Fruit fly (Drosophila melanogaster) whole organism, embryonic: ENCODE results near the gene Cyp313a5.

Source experiments
- Atf3 ChIP-seq: fragments of 200-800 bp; sonication (Bioruptor generic); optimal IDR thresholded peaks from 3 replicates; lab custom pipeline; 2016; ENCODE audit warnings: missing biosample characterization, missing genetic modification characterization
- Bdp1 ChIP-seq: fragments of 200-800 bp; sonication (Bioruptor generic); optimal IDR thresholded peaks from 3 replicates; lab custom pipeline; 2016; ENCODE audit warnings: missing biosample characterization, missing genetic modification characterization
- CG10366 ChIP-seq: fragments of 200-800 bp; sonication (Bioruptor generic); IDR thresholded peaks from 2 replicates; pipeline ENCODE4 v1.3.6; 2022; ENCODE audit warnings: missing biosample characterization, missing genetic modification characterization
- CG11398 ChIP-seq: fragments of 200-800 bp; sonication (Bioruptor generic); optimal IDR thresholded peaks from 2 replicates; lab custom pipeline; 2016; ENCODE audit warnings: missing biosample characterization, missing genetic modification characterization
- CG11504 ChIP-seq: fragments of 200-800 bp; sonication (Bioruptor generic); optimal IDR thresholded peaks from 3 replicates; lab custom pipeline; 2019; ENCODE audit warnings: missing biosample characterization, mild to moderate bottlenecking, missing genetic modification characterization, moderate library complexity
- CG12299 ChIP-seq: fragments of 200-800 bp; sonication (Bioruptor generic); optimal IDR thresholded peaks from 2 replicates; lab custom pipeline; 2018; ENCODE audit warnings: missing biosample characterization, mild to moderate bottlenecking, missing genetic modification characterization
- CG1233 ChIP-seq: fragments of 200-800 bp; sonication (Bioruptor generic); optimal IDR thresholded peaks from 4 replicates; lab custom pipeline; 2018; ENCODE audit warnings: missing biosample characterization, mild to moderate bottlenecking, missing genetic modification characterization
- CG13624 ChIP-seq: fragments of 200-800 bp; sonication (Bioruptor generic); optimal IDR thresholded peaks from 2 replicates; lab custom pipeline; 2016; ENCODE audit warnings: missing biosample characterization, missing genetic modification characterization
- CG14667 ChIP-seq: fragments of 200-800 bp; sonication (Bioruptor generic); IDR thresholded peaks from 2 replicates; pipeline ENCODE4 v1.3.6; 2022; ENCODE audit warnings: missing biosample characterization, missing genetic modification characterization
- CG15696 ChIP-seq: fragments of 200-800 bp; sonication (Bioruptor generic); optimal IDR thresholded peaks from 2 replicates; lab custom pipeline; 2019; ENCODE audit warnings: missing biosample characterization, mild to moderate bottlenecking, missing genetic modification characterization, moderate library complexity
- CG1647 ChIP-seq: fragments of 200-800 bp; sonication (Bioruptor generic); optimal IDR thresholded peaks from 3 replicates; lab custom pipeline; 2016; ENCODE audit warnings: missing biosample characterization, missing genetic modification characterization
- CG2199 ChIP-seq: fragments of 200-800 bp; sonication (Bioruptor generic); IDR thresholded peaks from 3 replicates; pipeline ENCODE4 v1.3.6; 2022; ENCODE audit warnings: missing biosample characterization, missing genetic modification characterization
- CG31365 ChIP-seq: fragments of 200-800 bp; sonication (Bioruptor generic); optimal IDR thresholded peaks from 2 replicates; lab custom pipeline; 2018; ENCODE audit warnings: missing biosample characterization, mild to moderate bottlenecking, missing genetic modification characterization
- CG31388 ChIP-seq: fragments of 200-800 bp; sonication (Bioruptor generic); optimal IDR thresholded peaks from 2 replicates; lab custom pipeline; 2016; ENCODE audit warnings: missing biosample characterization, missing genetic modification characterization
- CG3163 ChIP-seq: fragments of 200-800 bp; sonication (Bioruptor generic); optimal IDR thresholded peaks from 3 replicates; lab custom pipeline; 2016; ENCODE audit warnings: missing biosample characterization, missing genetic modification characterization
- CG32532 ChIP-seq: fragments of 200-800 bp; sonication (Bioruptor generic); IDR thresholded peaks from 2 replicates; pipeline ENCODE4 v1.3.6; 2022; ENCODE audit warnings: missing biosample characterization, missing genetic modification characterization
- CG33557 ChIP-seq: fragments of 200-800 bp; sonication (Bioruptor generic); optimal IDR thresholded peaks from 2 replicates; lab custom pipeline; 2019; ENCODE audit warnings: missing biosample characterization, mild to moderate bottlenecking, missing genetic modification characterization, moderate library complexity
- CG42726 ChIP-seq: fragments of 200-800 bp; sonication (Bioruptor generic); IDR thresholded peaks from 2 replicates; pipeline ENCODE4 v1.3.6; 2022; ENCODE audit warnings: missing biosample characterization, missing genetic modification characterization; ENCODE audit not compliant: partially characterized antibody
- CG4424 ChIP-seq: fragments of 200-800 bp; sonication (Bioruptor generic); optimal IDR thresholded peaks from 3 replicates; lab custom pipeline; 2016; ENCODE audit warnings: missing biosample characterization, missing genetic modification characterization
- CG5953 ChIP-seq: fragments of 200-800 bp; sonication (Bioruptor generic); IDR thresholded peaks from 2 replicates; pipeline ENCODE4 v1.3.6; 2022; ENCODE audit warnings: missing biosample characterization, missing genetic modification characterization
- CG6683 ChIP-seq: fragments of 200-800 bp; sonication (Bioruptor generic); optimal IDR thresholded peaks from 2 replicates; lab custom pipeline; 2017; ENCODE audit warnings: missing biosample characterization, mild to moderate bottlenecking, missing genetic modification characterization, missing genetic modification reagents
- CG7357 ChIP-seq: fragments of 200-800 bp; sonication (Bioruptor generic); IDR thresholded peaks from 3 replicates; pipeline ENCODE4 v1.3.6; 2022; ENCODE audit warnings: missing biosample characterization, missing genetic modification characterization
- CG7745 ChIP-seq: fragments of 200-800 bp; sonication (Bioruptor generic); optimal IDR thresholded peaks from 2 replicates; lab custom pipeline; 2018; ENCODE audit warnings: missing biosample characterization, mild to moderate bottlenecking, missing genetic modification characterization, moderate library complexity
- CG8388 ChIP-seq: fragments of 200-800 bp; sonication (Bioruptor generic); optimal IDR thresholded peaks from 2 replicates; lab custom pipeline; 2019; ENCODE audit warnings: missing biosample characterization, mild to moderate bottlenecking, missing genetic modification characterization, moderate library complexity
- CG8944 ChIP-seq: fragments of 200-800 bp; sonication (Bioruptor generic); optimal IDR thresholded peaks from 3 replicates; lab custom pipeline; 2016; ENCODE audit warnings: missing biosample characterization, missing genetic modification characterization
- Dad ChIP-seq: fragments of 200-800 bp; sonication (Bioruptor generic); optimal IDR thresholded peaks from 3 replicates; lab custom pipeline; 2016; ENCODE audit warnings: missing biosample characterization, missing genetic modification characterization
- Doc3 ChIP-seq: fragments of 200-800 bp; sonication (Bioruptor generic); IDR thresholded peaks from 3 replicates; pipeline ENCODE4 v1.3.6; 2022; ENCODE audit warnings: missing biosample characterization, missing genetic modification characterization; ENCODE audit not compliant: partially characterized antibody
- Hr78 ChIP-seq, 2 experiments: fragments of 200-800 bp in 1 of 2; fragments of >200 bp in 1 of 2; sonication (Bioruptor generic) in 1 of 2; optimal IDR thresholded peaks; 2 replicates each; lab custom pipeline; 2017 to 2019; ENCODE audit warnings: missing biosample characterization in 2 of 2, missing genetic modification characterization in 2 of 2, mild to moderate bottlenecking in 1 of 2, moderate library complexity in 1 of 2
- Med ChIP-seq: fragments of 200-800 bp; sonication (Bioruptor generic); peaks from one replicate; lab custom pipeline; 2016; ENCODE audit warnings: missing biosample characterization, missing genetic modification characterization, mild to moderate bottlenecking, inconsistent platforms, moderate library complexity
- Mes4 ChIP-seq: fragments of 200-800 bp; sonication (Bioruptor generic); optimal IDR thresholded peaks from 2 replicates; lab custom pipeline; 2016; ENCODE audit warnings: missing biosample characterization, missing genetic modification characterization
- NK7.1 ChIP-seq: fragments of 200-800 bp; sonication (Bioruptor generic); optimal IDR thresholded peaks from 3 replicates; lab custom pipeline; 2016; ENCODE audit warnings: missing biosample characterization, missing genetic modification characterization
- Optix ChIP-seq: fragments of 200-800 bp; sonication (Bioruptor generic); IDR thresholded peaks from 3 replicates; pipeline ENCODE4 v1.3.6; 2022; ENCODE audit warnings: missing biosample characterization, missing genetic modification characterization
- Tbp ChIP-seq: fragments of >200 bp; optimal IDR thresholded peaks from 2 replicates; lab custom pipeline; 2018; ENCODE audit warnings: missing biosample characterization, missing genetic modification characterization
- cato ChIP-seq: fragments of 200-800 bp; sonication (Bioruptor generic); optimal IDR thresholded peaks from 2 replicates; lab custom pipeline; 2016; ENCODE audit warnings: missing biosample characterization, missing genetic modification characterization, borderline replicate concordance
- chm ChIP-seq: fragments of 200-800 bp; sonication (Bioruptor generic); IDR thresholded peaks from 2 replicates; pipeline ENCODE4 v1.3.6; 2022; ENCODE audit warnings: missing biosample characterization, missing genetic modification characterization
- en ChIP-seq: fragments of 200-800 bp; sonication (Bioruptor generic); optimal IDR thresholded peaks from 2 replicates; lab custom pipeline; 2016; ENCODE audit warnings: missing biosample characterization, missing genetic modification characterization
- exex ChIP-seq: fragments of 200-800 bp; sonication (Bioruptor generic); optimal IDR thresholded peaks from 4 replicates; lab custom pipeline; 2018; ENCODE audit warnings: missing biosample characterization, mild to moderate bottlenecking, missing genetic modification characterization, moderate library complexity
- gcm2 ChIP-seq: fragments of 200-800 bp; sonication (Bioruptor generic); optimal IDR thresholded peaks from 2 replicates; lab custom pipeline; 2016; ENCODE audit warnings: missing biosample characterization, missing genetic modification characterization
- gfzf ChIP-seq: fragments of 200-800 bp; sonication (Bioruptor generic); optimal IDR thresholded peaks from 2 replicates; lab custom pipeline; 2016; ENCODE audit warnings: missing biosample characterization, mild to moderate bottlenecking, missing genetic modification characterization, moderate library complexity
- hb ChIP-seq: fragments of 200-800 bp; sonication (Bioruptor generic); IDR thresholded peaks from 3 replicates; pipeline ENCODE4 v1.3.6; 2022; ENCODE audit warnings: missing biosample characterization, missing genetic modification characterization; ENCODE audit not compliant: partially characterized antibody
- kay ChIP-seq: fragments of 200-800 bp; sonication (Bioruptor generic); optimal IDR thresholded peaks from 2 replicates; lab custom pipeline; 2016; ENCODE audit warnings: missing biosample characterization, missing genetic modification characterization
- mld ChIP-seq: fragments of 200-800 bp; sonication (Bioruptor generic); IDR thresholded peaks from 3 replicates; pipeline ENCODE4 v1.3.6; 2022; ENCODE audit warnings: missing biosample characterization, missing genetic modification characterization; ENCODE audit not compliant: partially characterized antibody
- odd ChIP-seq: fragments of 200-800 bp; sonication (Bioruptor generic); optimal IDR thresholded peaks from 2 replicates; lab custom pipeline; 2017; ENCODE audit warnings: missing biosample characterization, mild to moderate bottlenecking, missing genetic modification characterization
- psq ChIP-seq: fragments of 200-800 bp; sonication (Bioruptor generic); optimal IDR thresholded peaks from 2 replicates; lab custom pipeline; 2017; ENCODE audit warnings: missing biosample characterization, missing genetic modification characterization
- sens ChIP-seq: fragments of 200-800 bp; sonication (Bioruptor generic); peaks from one replicate; lab custom pipeline; 2016; ENCODE audit warnings: missing biosample characterization, missing genetic modification characterization
- sqz ChIP-seq: fragments of 200-800 bp; sonication (Bioruptor generic); optimal IDR thresholded peaks from 3 replicates; lab custom pipeline; 2018; ENCODE audit warnings: missing biosample characterization, mild to moderate bottlenecking, missing genetic modification characterization
- stwl ChIP-seq: fragments of 200-800 bp; sonication (Bioruptor generic); optimal IDR thresholded peaks from 3 replicates; lab custom pipeline; 2018; ENCODE audit warnings: missing biosample characterization, mild to moderate bottlenecking, missing genetic modification characterization, moderate library complexity
- vvl ChIP-seq: fragments of 200-800 bp; sonication (Bioruptor generic); IDR thresholded peaks from 2 replicates; pipeline ENCODE4 v1.3.6; 2022; ENCODE audit warnings: missing biosample characterization, missing genetic modification characterization
- wdn ChIP-seq: fragments of 200-800 bp; sonication (Bioruptor generic); IDR thresholded peaks from 2 replicates; pipeline ENCODE4 v1.3.6; 2022; ENCODE audit warnings: missing biosample characterization, missing genetic modification characterization

Cyp313a5 gene

DNA sequence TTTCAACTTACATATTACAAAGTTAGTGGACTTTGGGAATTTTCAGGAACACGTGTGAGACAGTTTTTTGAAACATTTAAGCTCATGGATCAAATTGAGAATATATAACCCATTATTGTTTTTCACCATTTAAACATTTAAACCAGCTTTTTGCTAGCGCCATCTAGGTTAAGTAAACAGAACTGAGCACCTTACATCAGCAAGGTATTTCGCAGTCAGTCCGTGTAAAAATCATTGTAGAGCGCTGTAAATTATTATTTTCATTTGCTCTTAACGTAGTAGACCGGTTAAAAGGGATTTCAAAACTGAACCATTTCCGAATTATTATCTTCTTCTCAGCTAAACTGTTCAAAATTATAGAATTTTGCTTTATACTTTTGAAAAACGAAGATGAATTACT is 12.4 kb downstream of the Cyp313a5 start, which contains the start of gene Rsbp15 (continued):
- no peak for TF ChIP-seq CG7745 (tag; lab: Kevin White, UChicago)
- no peak for TF ChIP-seq en
- peak; percentile 38 for TF ChIP-seq stwl (tag; lab: Kevin White, UChicago)
- TF ChIP-seq CG14667 (GFP tag; lab: Robert Waterston, UW) = no peak
- TF ChIP-seq CG32532 (GFP tag; lab: Robert Waterston, UW) = peak; percentile 6; the same call in 1 of the 2 replicates
- TF ChIP-seq CG42726 (GFP tag; lab: Robert Waterston, UW) = 0 out of 2 replicates have a peak, but pooled peaks have one; percentile 48
- TF ChIP-seq psq (GFP tag; lab: Kevin White, UChicago) = no peak
- TF ChIP-seq CG13624 (GFP tag; lab: Kevin White, UChicago) = no peak

DNA sequence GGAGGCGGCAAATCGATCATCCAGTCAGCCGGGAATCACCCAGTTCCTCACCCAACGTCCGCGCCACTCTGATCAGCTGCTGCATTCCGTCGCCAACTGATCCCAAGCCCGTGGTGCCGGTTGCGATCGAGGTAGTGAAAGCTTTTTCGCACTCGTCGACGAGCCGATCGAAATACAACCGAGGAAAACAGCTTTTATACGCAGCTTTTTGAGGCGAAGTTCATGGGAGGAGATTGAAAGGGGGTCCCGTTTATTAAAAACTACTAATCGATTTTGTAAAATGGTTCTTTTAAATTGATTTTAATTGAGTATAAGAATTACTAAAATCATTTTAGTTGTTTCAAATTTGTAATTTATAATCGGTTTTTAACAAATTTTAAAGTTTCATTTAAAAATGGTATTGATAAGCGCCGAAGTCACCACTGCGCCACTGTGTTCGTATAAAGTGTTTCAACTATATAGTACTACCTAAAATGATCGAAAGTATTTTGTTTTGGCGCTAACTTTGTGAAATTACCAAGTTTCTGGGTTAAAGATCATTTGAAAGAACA is 13.0 kb downstream of the Cyp313a5 start, which contains the start of gene CG4860:
CG4860 (minus strand) TSS at position 99 of the 551 bp plus-strand sequence.
- TF ChIP-seq sqz (GFP tag; lab: Kevin White, UChicago) = no peak
- TF ChIP-seq CG6683 (GFP tag; lab: Kevin White, UChicago) = no peak
- TF ChIP-seq CG2199 (GFP tag; lab: Robert Waterston, UW) = 0 out of 3 replicates have a peak, but pooled peaks have one; percentile 53
- peak; percentile 96 for TF ChIP-seq sens
- TF ChIP-seq CG12299 = peak; percentile 84
- TF ChIP-seq Med (GFP tag; lab: Kevin White, UChicago) = peak; percentile 98
- no peak for TF ChIP-seq gfzf (GFP tag; lab: Kevin White, UChicago)
- TF ChIP-seq CG7357 (GFP tag; lab: Robert Waterston, UW) = peak; percentile 71
- TF ChIP-seq hb (GFP tag; lab: Robert Waterston, UW) = no peak
- peak; percentile 77 for TF ChIP-seq NK7.1 (GFP tag; lab: Kevin White, UChicago)
- peak; percentile 70 for TF ChIP-seq Mes4 (GFP tag; lab: Kevin White, UChicago)
- TF ChIP-seq mld = no peak
- TF ChIP-seq chm (GFP tag; lab: Robert Waterston, UW) = 0 out of 2 replicates have a peak, but pooled peaks have one; percentile 23
- TF ChIP-seq cato (GFP tag; lab: Kevin White, UChicago) = peak; percentile 58
- TF ChIP-seq Dad (GFP tag; lab: Kevin White, UChicago) = peak; percentile 87
- peak; percentile 84 for TF ChIP-seq CG8944
- no peak for TF ChIP-seq Hr78 (GFP tag; optimal IDR thresholded peaks at IDR 0.05; lab: Kevin White, UChicago)
- TF ChIP-seq CG3163 (GFP tag; lab: Kevin White, UChicago) = peak; percentile 45
- TF ChIP-seq exex = peak; percentile 56
- TF ChIP-seq CG10366 (GFP tag; lab: Robert Waterston, UW) = peak; percentile 89
- TF ChIP-seq vvl (GFP tag; lab: Robert Waterston, UW) = peak; percentile 91
- TF ChIP-seq kay (GFP tag; lab: Kevin White, UChicago) = peak; percentile 85
- peak; percentile 57 for TF ChIP-seq CG31388 (GFP tag; lab: Kevin White, UChicago)
- peak; percentile 68 for TF ChIP-seq gcm2 (GFP tag; lab: Kevin White, UChicago)
- peak; percentile 75 for TF ChIP-seq Atf3 (GFP tag; lab: Kevin White, UChicago)
- no peak for TF ChIP-seq Doc3 (GFP tag; lab: Robert Waterston, UW)
- TF ChIP-seq CG5953 (GFP tag; lab: Robert Waterston, UW) = peak; percentile 80
- no peak for TF ChIP-seq Tbp (GFP tag; lab: Kevin White, UChicago)
- peak; percentile 65 for TF ChIP-seq Bdp1
- TF ChIP-seq CG1647 = peak; percentile 78
- TF ChIP-seq CG33557 (GFP tag; lab: Kevin White, UChicago) = no peak
- peak; percentile 74 for TF ChIP-seq CG1233 (GFP tag; lab: Kevin White, UChicago)
- peak; percentile 46; the same call in 1 of the 2 replicates for TF ChIP-seq wdn (GFP tag; lab: Robert Waterston, UW)
- peak; percentile 81 for TF ChIP-seq odd (GFP tag; lab: Kevin White, UChicago)
- TF ChIP-seq CG4424 (GFP tag; lab: Kevin White, UChicago) = peak; percentile 88
- TF ChIP-seq CG8388 (GFP tag; lab: Kevin White, UChicago) = peak; percentile 82
- peak; percentile 32 for TF ChIP-seq CG15696 (tag; lab: Kevin White, UChicago)
- TF ChIP-seq CG11504 (tag; lab: Kevin White, UChicago) = peak; percentile 87
- TF ChIP-seq CG31365 (tag; lab: Kevin White, UChicago) = peak; percentile 42
- peak; percentile 46 for TF ChIP-seq CG11398 (GFP tag; lab: Kevin White, UChicago)
- peak; percentile 50; the same call in 2 of the 3 replicates for TF ChIP-seq Optix
